Fruit fly (Drosophila melanogaster) whole organism, pupa: ENCODE results near the gene pyd.

Experiments used
- CG10348 ChIP-seq: fragments of 200-800 bp; sonication (Bioruptor generic); IDR thresholded peaks from 2 replicates; pipeline ENCODE4 v1.3.6; 2022; ENCODE audit warnings: missing biosample characterization, missing genetic modification characterization
- CG32121 ChIP-seq: fragments of 200-800 bp; sonication (Bioruptor generic); IDR thresholded peaks from 2 replicates; pipeline ENCODE4 v1.3.6; 2022; ENCODE audit warnings: missing biosample characterization, missing genetic modification characterization
- CG8159 ChIP-seq: fragments of 200-800 bp; sonication (Bioruptor generic); optimal IDR thresholded peaks from 3 replicates; lab custom pipeline; 2018; ENCODE audit warnings: missing biosample characterization, mild to moderate bottlenecking, missing genetic modification characterization, moderate library complexity
- Pif1A ChIP-seq: fragments of 200-800 bp; sonication (Bioruptor generic); optimal IDR thresholded peaks from 3 replicates; lab custom pipeline; 2016; ENCODE audit warnings: missing biosample characterization, missing genetic modification characterization
- Snoo ChIP-seq: fragments of 200-800 bp; sonication (Bioruptor generic); optimal IDR thresholded peaks from 3 replicates; lab custom pipeline; 2017; ENCODE audit warnings: missing biosample characterization, mild to moderate bottlenecking, missing genetic modification characterization, inconsistent platforms

- TF ChIP-seq CG32121 (GFP tag; lab: Robert Waterston, UW) (no peak), Pif1A (GFP tag; lab: Kevin White, UChicago) (no peak), CG8159 (no peak), Snoo (tag; lab: Kevin White, UChicago) (no peak), CG10348 (GFP tag; lab: Robert Waterston, UW) (no peak)
Measured at dm6 chr3R:8929703-8930102, 2.0 kb downstream of the pyd start.
